Fruit fly (Drosophila melanogaster) whole organism, embryonic: ENCODE data around the gene CG43796.

Source experiments
- CG1024 ChIP-seq: fragments of 200-800 bp; sonication (Bioruptor generic); IDR thresholded peaks from 2 replicates; pipeline ENCODE4 v1.3.6; 2022; ENCODE audit warnings: missing biosample characterization, missing genetic modification characterization
- CG12219 ChIP-seq: fragments of 200-800 bp; sonication (Bioruptor generic); optimal IDR thresholded peaks from 3 replicates; lab custom pipeline; 2018; ENCODE audit warnings: missing biosample characterization, mild to moderate bottlenecking, missing genetic modification characterization
- CG1233 ChIP-seq: fragments of 200-800 bp; sonication (Bioruptor generic); optimal IDR thresholded peaks from 4 replicates; lab custom pipeline; 2018; ENCODE audit warnings: missing biosample characterization, mild to moderate bottlenecking, missing genetic modification characterization
- CG15073 ChIP-seq: fragments of 200-800 bp; sonication (Bioruptor generic); optimal IDR thresholded peaks from 2 replicates; lab custom pipeline; 2016; ENCODE audit warnings: missing biosample characterization, missing genetic modification characterization
- CG15269 ChIP-seq: fragments of 200-800 bp; sonication (Bioruptor generic); optimal IDR thresholded peaks from 2 replicates; lab custom pipeline; 2018; ENCODE audit warnings: missing biosample characterization, mild to moderate bottlenecking, missing genetic modification characterization, moderate library complexity
- CG1529 ChIP-seq: fragments of 200-800 bp; sonication (Bioruptor generic); optimal IDR thresholded peaks from 3 replicates; lab custom pipeline; 2018; ENCODE audit warnings: missing biosample characterization, missing genetic modification characterization
- CG15696 ChIP-seq: fragments of 200-800 bp; sonication (Bioruptor generic); optimal IDR thresholded peaks from 2 replicates; lab custom pipeline; 2019; ENCODE audit warnings: missing biosample characterization, mild to moderate bottlenecking, missing genetic modification characterization, moderate library complexity
- CG17568 ChIP-seq: fragments of 200-800 bp; sonication (Bioruptor generic); optimal IDR thresholded peaks from 2 replicates; lab custom pipeline; 2018; ENCODE audit warnings: missing biosample characterization, mild to moderate bottlenecking, missing genetic modification characterization, moderate library complexity
- CG17912 ChIP-seq: fragments of 200-800 bp; sonication (Bioruptor generic); optimal IDR thresholded peaks from 2 replicates; lab custom pipeline; 2018; ENCODE audit warnings: missing biosample characterization, mild to moderate bottlenecking, missing genetic modification characterization
- CG18599 ChIP-seq: fragments of 200-800 bp; sonication (Bioruptor generic); optimal IDR thresholded peaks from 3 replicates; lab custom pipeline; 2017; ENCODE audit warnings: missing biosample characterization, missing genetic modification characterization, mild to moderate bottlenecking, moderate library complexity, missing genetic modification reagents
- CG18619 ChIP-seq: fragments of 200-800 bp; sonication (Bioruptor generic); optimal IDR thresholded peaks from 3 replicates; lab custom pipeline; 2017; ENCODE audit warnings: missing biosample characterization, mild to moderate bottlenecking, missing genetic modification characterization
- CG2129 ChIP-seq: fragments of 200-800 bp; sonication (Bioruptor generic); IDR thresholded peaks from 2 replicates; pipeline ENCODE4 v1.3.6; 2022; ENCODE audit warnings: missing biosample characterization, missing genetic modification characterization; ENCODE audit not compliant: partially characterized antibody
- CG31224 ChIP-seq: fragments of 200-800 bp; sonication (Bioruptor generic); IDR thresholded peaks from 2 replicates; pipeline ENCODE4 v1.3.6; 2022; ENCODE audit warnings: missing biosample characterization, missing genetic modification characterization
- CG4328 ChIP-seq: fragments of 200-800 bp; sonication (Bioruptor generic); optimal IDR thresholded peaks from 3 replicates; lab custom pipeline; 2017; ENCODE audit warnings: missing biosample characterization, missing genetic modification reagents, missing genetic modification characterization
- CG6254 ChIP-seq: fragments of 200-800 bp; sonication (Bioruptor generic); optimal IDR thresholded peaks from 3 replicates; lab custom pipeline; 2017; ENCODE audit warnings: mild to moderate bottlenecking, missing biosample characterization, missing genetic modification reagents, missing genetic modification characterization
- CG7357 ChIP-seq: fragments of 200-800 bp; sonication (Bioruptor generic); IDR thresholded peaks from 3 replicates; pipeline ENCODE4 v1.3.6; 2022; ENCODE audit warnings: missing biosample characterization, missing genetic modification characterization
- CG7372 ChIP-seq: fragments of 200-800 bp; sonication (Bioruptor generic); IDR thresholded peaks from 2 replicates; pipeline ENCODE4 v1.3.6; 2022; ENCODE audit warnings: missing biosample characterization, missing genetic modification characterization
- CG9876 ChIP-seq: fragments of 200-800 bp; sonication (Bioruptor generic); optimal IDR thresholded peaks from 2 replicates; lab custom pipeline; 2016; ENCODE audit warnings: missing biosample characterization, missing genetic modification characterization
- Dip2 ChIP-seq: fragments of 200-800 bp; sonication (Bioruptor generic); IDR thresholded peaks from 2 replicates; pipeline ENCODE4 v1.3.6; 2022; ENCODE audit warnings: missing biosample characterization, missing genetic modification characterization
- Drgx ChIP-seq: fragments of 200-800 bp; sonication (Bioruptor generic); IDR thresholded peaks from 2 replicates; pipeline ENCODE4 v1.3.6; 2022; ENCODE audit warnings: missing biosample characterization, missing genetic modification characterization
- Ets65A ChIP-seq: fragments of 200-800 bp; sonication (Bioruptor generic); peaks from one replicate; lab custom pipeline; 2016; ENCODE audit warnings: missing biosample characterization, missing genetic modification characterization
- HLH54F ChIP-seq: fragments of 200-800 bp; sonication (Bioruptor generic); optimal IDR thresholded peaks from 3 replicates; lab custom pipeline; 2016; ENCODE audit warnings: missing biosample characterization, missing genetic modification characterization
- HLHmδ ChIP-seq: fragments of 200-800 bp; sonication (Bioruptor generic); optimal IDR thresholded peaks from 2 replicates; lab custom pipeline; 2018; ENCODE audit warnings: missing biosample characterization, mild to moderate bottlenecking, missing genetic modification characterization, moderate library complexity
- Hey ChIP-seq: fragments of 200-800 bp; sonication (Bioruptor generic); optimal IDR thresholded peaks from 3 replicates; lab custom pipeline; 2018; ENCODE audit warnings: missing biosample characterization, mild to moderate bottlenecking, missing genetic modification characterization
- HmgD ChIP-seq: fragments of 200-800 bp; sonication (Bioruptor generic); optimal IDR thresholded peaks from 3 replicates; lab custom pipeline; 2016; ENCODE audit warnings: missing biosample characterization, missing genetic modification characterization
- Hr78 ChIP-seq, 2 experiments: fragments of 200-800 bp in 1 of 2; fragments of >200 bp in 1 of 2; sonication (Bioruptor generic) in 1 of 2; optimal IDR thresholded peaks; 2 replicates each; lab custom pipeline; 2017 to 2019; ENCODE audit warnings: missing biosample characterization in 2 of 2, missing genetic modification characterization in 2 of 2, mild to moderate bottlenecking in 1 of 2, moderate library complexity in 1 of 2
- Kr ChIP-seq: fragments of 200-800 bp; sonication (Bioruptor generic); optimal IDR thresholded peaks from 2 replicates; lab custom pipeline; 2017; ENCODE audit warnings: missing biosample characterization, mild to moderate bottlenecking, missing genetic modification characterization
- Max ChIP-seq: fragments of 200-800 bp; sonication (Bioruptor generic); optimal IDR thresholded peaks from 2 replicates; lab custom pipeline; 2016; ENCODE audit warnings: missing biosample characterization, mild to moderate bottlenecking, missing genetic modification characterization
- Meics ChIP-seq: fragments of 200-800 bp; sonication (Bioruptor generic); optimal IDR thresholded peaks from 2 replicates; lab custom pipeline; 2017; ENCODE audit warnings: missing biosample characterization, mild to moderate bottlenecking, missing genetic modification characterization
- Optix ChIP-seq: fragments of 200-800 bp; sonication (Bioruptor generic); IDR thresholded peaks from 3 replicates; pipeline ENCODE4 v1.3.6; 2022; ENCODE audit warnings: missing biosample characterization, missing genetic modification characterization
- Taf1 ChIP-seq: fragments of 200-800 bp; sonication (Bioruptor generic); IDR thresholded peaks from 2 replicates; pipeline ENCODE4 v1.3.6; 2022; ENCODE audit warnings: missing biosample characterization, missing genetic modification characterization
- chn ChIP-seq: fragments of 200-800 bp; sonication (Bioruptor generic); optimal IDR thresholded peaks from 2 replicates; lab custom pipeline; 2016; ENCODE audit warnings: missing biosample characterization, missing genetic modification characterization
- crol ChIP-seq: fragments of 200-800 bp; sonication (Bioruptor generic); IDR thresholded peaks from 2 replicates; pipeline ENCODE4 v1.3.6; 2022; ENCODE audit warnings: missing biosample characterization, missing genetic modification characterization
- fd96Cb ChIP-seq: fragments of 200-800 bp; sonication (Bioruptor generic); optimal IDR thresholded peaks from 2 replicates; lab custom pipeline; 2018; ENCODE audit warnings: missing biosample characterization, mild to moderate bottlenecking, missing genetic modification characterization, moderate library complexity
- fu2 ChIP-seq: fragments of 200-800 bp; sonication (Bioruptor generic); optimal IDR thresholded peaks from 2 replicates; lab custom pipeline; 2016; ENCODE audit warnings: missing biosample characterization, missing genetic modification characterization
- hbn ChIP-seq: fragments of 200-800 bp; sonication (Bioruptor generic); IDR thresholded peaks from 2 replicates; pipeline ENCODE4 v1.3.6; 2022; ENCODE audit warnings: missing biosample characterization, missing genetic modification characterization; ENCODE audit not compliant: partially characterized antibody
- mirr ChIP-seq: fragments of 200-800 bp; sonication (Bioruptor generic); optimal IDR thresholded peaks from 3 replicates; lab custom pipeline; 2018; ENCODE audit warnings: missing biosample characterization, mild to moderate bottlenecking, missing genetic modification characterization
- nau ChIP-seq: fragments of 200-800 bp; sonication (Bioruptor generic); optimal IDR thresholded peaks from 3 replicates; lab custom pipeline; 2017; ENCODE audit warnings: missing biosample characterization, mild to moderate bottlenecking, missing genetic modification characterization, missing genetic modification reagents
- pan ChIP-seq, 4 experiments: fragments of >200 bp in 3 of 4; fragments of 200-800 bp in 1 of 4; sonication (Bioruptor generic) in 1 of 4; optimal IDR thresholded peaks in 3 of 4; IDR thresholded peaks in 1 of 4; 2 replicates each; pipeline versions ENCODE4 v1.3.6 to Lab custom; 2017 to 2022; ENCODE audit warnings: missing biosample characterization in 2 of 4, missing genetic modification characterization in 2 of 4, mixed read lengths in 1 of 4
- pita ChIP-seq: fragments of 200-800 bp; sonication (Bioruptor generic); optimal IDR thresholded peaks from 2 replicates; lab custom pipeline; 2017; ENCODE audit warnings: missing biosample characterization, mild to moderate bottlenecking, missing genetic modification characterization
- run ChIP-seq: fragments of 200-800 bp; sonication (Bioruptor generic); optimal IDR thresholded peaks from 3 replicates; lab custom pipeline; 2018; ENCODE audit warnings: missing biosample characterization, mild to moderate bottlenecking, missing genetic modification characterization
- scrt ChIP-seq: fragments of 200-800 bp; sonication (Bioruptor generic); optimal IDR thresholded peaks from 2 replicates; lab custom pipeline; 2018; ENCODE audit warnings: missing biosample characterization, mild to moderate bottlenecking, missing genetic modification characterization, moderate library complexity
- sens-2 ChIP-seq: fragments of 200-800 bp; sonication (Bioruptor generic); IDR thresholded peaks from 2 replicates; pipeline ENCODE4 v1.3.6; 2022; ENCODE audit warnings: missing biosample characterization, missing genetic modification characterization
- stwl ChIP-seq: fragments of 200-800 bp; sonication (Bioruptor generic); optimal IDR thresholded peaks from 3 replicates; lab custom pipeline; 2018; ENCODE audit warnings: missing biosample characterization, mild to moderate bottlenecking, missing genetic modification characterization, moderate library complexity
- tio ChIP-seq: fragments of 200-800 bp; sonication (Bioruptor generic); optimal IDR thresholded peaks from 2 replicates; lab custom pipeline; 2017; ENCODE audit warnings: missing biosample characterization, missing genetic modification characterization, inconsistent platforms
- wor ChIP-seq: fragments of 200-800 bp; sonication (Bioruptor generic); IDR thresholded peaks from 2 replicates; pipeline ENCODE4 v1.3.6; 2022; ENCODE audit warnings: missing biosample characterization, missing genetic modification characterization
- zf30C ChIP-seq: fragments of 200-800 bp; sonication (Bioruptor generic); optimal IDR thresholded peaks from 3 replicates; lab custom pipeline; 2018; ENCODE audit warnings: missing biosample characterization, mild to moderate bottlenecking, missing genetic modification characterization

The CG43796 gene

dm6 chr2L:8463144-8464106, 18.7 kb upstream of the CG43796 start, which contains the start of gene Agpat2 (continued):
- TF ChIP-seq Optix (GFP tag; lab: Robert Waterston, UW) = peak; percentile 76
- no peak for TF ChIP-seq CG2129 (GFP tag; lab: Robert Waterston, UW)
- TF ChIP-seq Dip2 (GFP tag; lab: Robert Waterston, UW) = no peak
- peak; percentile 79 for TF ChIP-seq CG6254 (GFP tag; lab: Kevin White, UChicago)
- TF ChIP-seq CG17568 (GFP tag; lab: Kevin White, UChicago) = peak; percentile 77
- no peak for TF ChIP-seq Drgx (GFP tag; lab: Robert Waterston, UW)
- TF ChIP-seq wor (GFP tag; lab: Robert Waterston, UW) = peak; percentile 68
- TF ChIP-seq CG4328 (GFP tag; lab: Kevin White, UChicago) = peak; percentile 63
- no peak for TF ChIP-seq Hr78 (GFP tag; optimal IDR thresholded peaks at IDR 0.05; lab: Kevin White, UChicago)
- peak; percentile 80 for TF ChIP-seq CG1529 (GFP tag; lab: Kevin White, UChicago)
- TF ChIP-seq HmgD (GFP tag; lab: Kevin White, UChicago) = peak; percentile 20
- TF ChIP-seq CG9876 (GFP tag; lab: Kevin White, UChicago) = peak; percentile 54
- TF ChIP-seq nau (GFP tag; lab: Kevin White, UChicago) = peak; percentile 83
- peak; percentile 21 for TF ChIP-seq CG15073
- peak; percentile 89 for TF ChIP-seq zf30C (GFP tag; lab: Kevin White, UChicago)
- TF ChIP-seq CG31224 (GFP tag; lab: Robert Waterston, UW) = peak; percentile 56; the same call in 1 of the 2 replicates
- TF ChIP-seq fu2 (GFP tag; lab: Kevin White, UChicago) = peak; percentile 72
- peak; percentile 79 for TF ChIP-seq Max (GFP tag; lab: Kevin White, UChicago)
- TF ChIP-seq CG1233 (GFP tag; lab: Kevin White, UChicago) = peak; percentile 81
- TF ChIP-seq CG18599 (GFP tag; lab: Kevin White, UChicago) = peak; percentile 93
- no peak for TF ChIP-seq Kr (GFP tag; lab: Kevin White, UChicago)
- peak; percentile 85 for TF ChIP-seq Meics (GFP tag; lab: Kevin White, UChicago)
- no peak for TF ChIP-seq pita
- no peak for TF ChIP-seq pan (optimal IDR thresholded peaks at IDR 0.05; lab: Kevin White, UChicago)
- peak in 1 of 2 experiments; percentile 86 for TF ChIP-seq pan (GFP tag; optimal IDR thresholded peaks at IDR 0.05 in 1 of 2, IDR thresholded peaks at IDR 0.05 in 1 of 2)
- TF ChIP-seq CG17912 (GFP tag; lab: Kevin White, UChicago) = no peak
- TF ChIP-seq scrt (GFP tag; lab: Kevin White, UChicago) = peak; percentile 72
- TF ChIP-seq CG15269 = peak; percentile 87
- TF ChIP-seq CG1024 (GFP tag; lab: Robert Waterston, UW) = peak; percentile 51; the same call in 1 of the 2 replicates
- peak; percentile 83 for TF ChIP-seq tio (GFP tag; lab: Kevin White, UChicago)
- peak; percentile 10 for TF ChIP-seq mirr (GFP tag; lab: Kevin White, UChicago)
- TF ChIP-seq run = peak; percentile 79
- TF ChIP-seq Hey (tag; lab: Kevin White, UChicago) = no peak
- peak; percentile 78 for TF ChIP-seq CG18619
- TF ChIP-seq sens-2 = peak; percentile 74
- TF ChIP-seq Taf1 = peak; percentile 59
- TF ChIP-seq stwl (tag; lab: Kevin White, UChicago) = peak; percentile 20
- peak; percentile 74 for TF ChIP-seq CG12219 (GFP tag; lab: Kevin White, UChicago)
- peak; percentile 41; the same call in 1 of the 2 replicates for TF ChIP-seq CG7372 (GFP tag; lab: Robert Waterston, UW)
- TF ChIP-seq HLHmδ (GFP tag; lab: Kevin White, UChicago) = no peak
- TF ChIP-seq Ets65A (GFP tag; lab: Kevin White, UChicago) = peak; percentile 96
- peak; percentile 61 for TF ChIP-seq CG15696
- TF ChIP-seq HLH54F = peak; percentile 76
- TF ChIP-seq fd96Cb = peak; percentile 86
- peak; percentile 77 for TF ChIP-seq crol (GFP tag; lab: Robert Waterston, UW)
- peak; percentile 58; the same call in 2 of the 3 replicates for TF ChIP-seq CG7357 (GFP tag; lab: Robert Waterston, UW)
- TF ChIP-seq chn (GFP tag; lab: Kevin White, UChicago) = peak; percentile 77
- TF ChIP-seq hbn (GFP tag; lab: Robert Waterston, UW) = no peak
